Fruit fly (Drosophila melanogaster) whole organism: ENCODE data around the gene CG5080.
A peak's percentile ranks its signal among the peaks of the same experiment; 100 is the strongest.

ENCODE experiments used
- CG8478 ChIP-seq: fragments of >200 bp; optimal IDR thresholded peaks from 2 replicates; lab custom pipeline; 2018; ENCODE audit warnings: inconsistent platforms
- Dll ChIP-seq: fragments of >200 bp; optimal IDR thresholded peaks from 2 replicates; lab custom pipeline; 2017
- psq ChIP-seq: fragments of >200 bp; optimal IDR thresholded peaks from 2 replicates; lab custom pipeline; 2017

dm6 chr2L:1118880-1119809, 44.5 kb downstream of the CG5080 start:
- TF ChIP-seq CG8478 (no peak), psq (no peak), Dll (peak; percentile 93)
